Worm (Caenorhabditis elegans) whole organism, L4 larva: ENCODE results near the gene seu-1.

ENCODE experiments used
- D1046.2 ChIP-seq: fragments of 200-800 bp; sonication (Bioruptor generic); IDR thresholded peaks from 2 replicates; pipeline ENCODE4 v1.3.6; 2022; ENCODE audit warnings: missing genetic modification characterization, missing compliant biosample characterization
- F26F4.8 ChIP-seq: fragments of 200-800 bp; sonication (Bioruptor generic); conservative IDR thresholded peaks from 2 replicates; pipeline ENCODE4 v1.3.6; 2022; ENCODE audit warnings: missing genetic modification characterization, missing compliant biosample characterization
- F49E8.2 ChIP-seq: sonication (generic microtip); optimal IDR thresholded peaks from 2 replicates; lab custom pipeline; 2016; ENCODE audit warnings: missing compliant biosample characterization, mild to moderate bottlenecking, missing genetic modification characterization, borderline replicate concordance
- R02D3.7 ChIP-seq: fragments of 150-350 bp; sonication (generic microtip); optimal IDR thresholded peaks from 3 replicates; lab custom pipeline; 2014; ENCODE audit warnings: missing biosample characterization, missing genetic modification characterization
- Y105C5A.15 ChIP-seq: fragments of 200-800 bp; sonication (Bioruptor generic); IDR thresholded peaks from 2 replicates; pipeline ENCODE4 v1.3.6; 2022; ENCODE audit warnings: missing genetic modification characterization, missing compliant biosample characterization
- aly-2 ChIP-seq: sonication (generic microtip); optimal IDR thresholded peaks from 2 replicates; lab custom pipeline; 2018; ENCODE audit warnings: missing biosample characterization, missing genetic modification characterization
- attf-4 ChIP-seq: sonication (generic microtip); optimal IDR thresholded peaks from 3 replicates; lab custom pipeline; 2017; ENCODE audit warnings: missing biosample characterization, missing genetic modification characterization
- ceh-28 ChIP-seq: fragments of 150-350 bp; optimal IDR thresholded peaks from 2 replicates; lab custom pipeline; 2014; ENCODE audit warnings: missing biosample characterization, missing genetic modification reagents, missing genetic modification characterization
- ceh-44 ChIP-seq: fragments of 200-800 bp; sonication (Bioruptor generic); IDR thresholded peaks from 2 replicates; pipeline ENCODE4 v1.3.6; 2022; ENCODE audit warnings: missing genetic modification reagents, missing genetic modification characterization, missing compliant biosample characterization
- daf-19 ChIP-seq: fragments of 200-800 bp; sonication (Bioruptor generic); conservative IDR thresholded peaks from 2 replicates; pipeline ENCODE4 v1.3.6; 2022; ENCODE audit warnings: missing genetic modification characterization, missing compliant biosample characterization
- dve-1 ChIP-seq: sonication (generic microtip); optimal IDR thresholded peaks from 2 replicates; lab custom pipeline; 2017; ENCODE audit warnings: antibody characterized with exemption, mild to moderate bottlenecking, missing genetic modification characterization, missing compliant biosample characterization; ENCODE audit not compliant: insufficient read depth
- egl-27 ChIP-seq: sonication (generic microtip); optimal IDR thresholded peaks from 3 replicates; lab custom pipeline; 2017; ENCODE audit warnings: missing biosample characterization, missing genetic modification reagents, missing genetic modification characterization
- egl-43 ChIP-seq: fragments of 200-800 bp; sonication (Bioruptor generic); IDR thresholded peaks from 2 replicates; pipeline ENCODE4 v1.3.6; 2022; ENCODE audit warnings: missing genetic modification reagents, missing genetic modification characterization, missing compliant biosample characterization
- gei-8 ChIP-seq: fragments of 200-800 bp; sonication (Bioruptor generic); optimal IDR thresholded peaks from 2 replicates; lab custom pipeline; 2018; ENCODE audit warnings: mild to moderate bottlenecking, missing genetic modification characterization, missing compliant biosample characterization
- hlh-30 ChIP-seq: sonication (generic microtip); optimal IDR thresholded peaks from 2 replicates; lab custom pipeline; 2017; ENCODE audit warnings: antibody characterized with exemption, mild to moderate bottlenecking, missing genetic modification characterization, missing compliant biosample characterization; ENCODE audit not compliant: insufficient read depth
- lin-29 ChIP-seq: fragments of 200-800 bp; sonication (Bioruptor generic); IDR thresholded peaks from 2 replicates; pipeline ENCODE4 v1.3.6; 2022; ENCODE audit warnings: missing genetic modification reagents, missing genetic modification characterization, missing compliant biosample characterization
- lsy-2 ChIP-seq, 2 experiments: fragments of 150-350 bp in 1 of 2; sonication (generic microtip) in 1 of 2; optimal IDR thresholded peaks; 2 replicates each; lab custom pipeline; 2014 to 2017; ENCODE audit warnings: missing biosample characterization in 2 of 2, missing genetic modification characterization in 2 of 2
- mes-2 ChIP-seq: sonication (generic microtip); optimal IDR thresholded peaks from 2 replicates; lab custom pipeline; 2016; ENCODE audit warnings: missing genotype, mild to moderate bottlenecking, missing genetic modification characterization, missing compliant biosample characterization; ENCODE audit not compliant: poor library complexity, severe bottlenecking
- mxl-3 ChIP-seq: fragments of 200-800 bp; sonication (Bioruptor generic); optimal IDR thresholded peaks from 2 replicates; lab custom pipeline; 2018; ENCODE audit warnings: mild to moderate bottlenecking, missing genetic modification characterization, missing compliant biosample characterization
- nhr-111 ChIP-seq: fragments of 200-800 bp; sonication (Bioruptor generic); optimal IDR thresholded peaks from 2 replicates; lab custom pipeline; 2018; ENCODE audit warnings: mild to moderate bottlenecking, missing genetic modification characterization, missing compliant biosample characterization
- nhr-25 ChIP-seq: sonication (generic microtip); optimal IDR thresholded peaks from 2 replicates; lab custom pipeline; 2017; ENCODE audit warnings: missing genetic modification characterization, mild to moderate bottlenecking, missing compliant biosample characterization, antibody characterized with exemption, moderate library complexity, borderline replicate concordance; ENCODE audit not compliant: insufficient read depth
- nhr-42 ChIP-seq: fragments of 200-800 bp; sonication (Bioruptor generic); IDR thresholded peaks from 2 replicates; pipeline ENCODE4 v1.3.6; 2022; ENCODE audit warnings: missing genetic modification characterization, missing compliant biosample characterization
- nhr-48 ChIP-seq: sonication (generic microtip); optimal IDR thresholded peaks from 2 replicates; lab custom pipeline; 2016; ENCODE audit warnings: mild to moderate bottlenecking, missing genetic modification characterization, missing compliant biosample characterization
- nhr-6 ChIP-seq: fragments of 150-350 bp; optimal IDR thresholded peaks from 2 replicates; lab custom pipeline; 2014; ENCODE audit warnings: missing biosample characterization, missing genetic modification characterization
- nhr-76 ChIP-seq: fragments of 150-350 bp; optimal IDR thresholded peaks from 2 replicates; lab custom pipeline; 2014; ENCODE audit warnings: missing biosample characterization, missing genetic modification characterization
- pha-4 ChIP-seq, 2 experiments: fragments of 150-350 bp in 1 of 2; fragments of 200-800 bp in 1 of 2; sonication (Bioruptor generic) in 1 of 2; IDR thresholded peaks in 1 of 2; optimal IDR thresholded peaks in 1 of 2; 2 replicates each; pipeline versions ENCODE4 v1.3.6 to Lab custom; 2014 to 2022; ENCODE audit warnings: missing genetic modification characterization in 2 of 2, missing genetic modification reagents in 2 of 2, missing biosample characterization in 1 of 2, missing compliant biosample characterization in 1 of 2
- pqm-1 ChIP-seq: sonication (generic microtip); optimal IDR thresholded peaks from 2 replicates; lab custom pipeline; 2017; ENCODE audit warnings: missing biosample characterization, missing genetic modification characterization
- rbr-2 ChIP-seq: sonication (generic microtip); optimal IDR thresholded peaks from 2 replicates; lab custom pipeline; 2016; ENCODE audit warnings: missing genotype, missing genetic modification characterization, missing compliant biosample characterization
- sdz-12 ChIP-seq: fragments of 200-800 bp; sonication (Bioruptor generic); optimal IDR thresholded peaks from 2 replicates; lab custom pipeline; 2018; ENCODE audit warnings: mild to moderate bottlenecking, missing genetic modification characterization, missing compliant biosample characterization
- skn-1 ChIP-seq: fragments of 150-350 bp; optimal IDR thresholded peaks from 2 replicates; lab custom pipeline; 2014; ENCODE audit warnings: missing biosample characterization, missing genetic modification characterization
- snpc-1.2 ChIP-seq: fragments of 200-800 bp; sonication (Bioruptor generic); IDR thresholded peaks from 2 replicates; pipeline ENCODE4 v1.3.6; 2022; ENCODE audit warnings: missing genetic modification reagents, missing genetic modification characterization, missing compliant biosample characterization
- unc-130 ChIP-seq: sonication (generic microtip); optimal IDR thresholded peaks from 2 replicates; lab custom pipeline; 2016; ENCODE audit warnings: missing genetic modification reagents, missing genetic modification characterization, missing compliant biosample characterization
- unc-62 ChIP-seq, 3 experiments: fragments of 150-350 bp in 1 of 3; sonication (generic microtip); optimal IDR thresholded peaks in 2 of 3; peaks in 1 of 3; 1 replicate in 1 of 3; 2 replicates in 2 of 3; lab custom pipeline; 2014 to 2017; ENCODE audit warnings: missing biosample characterization in 3 of 3, missing genetic modification characterization in 3 of 3, missing genetic modification reagents in 3 of 3, missing genotype in 1 of 3
- ztf-7 ChIP-seq: fragments of 150-350 bp; optimal IDR thresholded peaks from 2 replicates; lab custom pipeline; 2014; ENCODE audit warnings: missing biosample characterization, missing genetic modification characterization

The seu-1 gene

DNA sequence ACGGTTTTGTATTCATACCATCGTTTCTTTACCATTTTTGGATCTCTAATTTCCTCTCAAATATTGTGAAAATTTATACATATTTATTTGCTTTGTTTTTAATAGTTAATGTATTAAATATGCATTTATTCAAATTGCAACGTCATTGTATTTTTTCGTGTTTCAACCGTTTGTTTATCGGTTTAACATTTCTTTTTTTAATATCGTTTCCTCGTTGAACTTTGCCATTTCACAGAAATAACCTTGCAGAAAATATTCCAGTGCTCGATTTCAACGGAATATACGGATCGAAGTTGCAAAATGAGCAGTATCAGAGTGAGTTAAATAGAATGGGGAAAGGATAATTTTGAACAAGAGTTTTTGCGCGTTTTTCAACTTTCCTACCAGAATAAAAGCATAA, at the start of gene seu-1:
TSS of gene seu-1 (plus strand) at position 301 of the 400 bp plus-strand sequence.
- TF ChIP-seq egl-27 (tag; lab: Kevin White, UChicago) (no peak), Y105C5A.15 (GFP tag; lab: Robert Waterston, UW) (no peak), mes-2 (tag; lab: Kevin White, UChicago) (no peak), snpc-1.2 (GFP tag; lab: Robert Waterston, UW) (0 out of 2 replicates have a peak, but pooled peaks have one; percentile 7), unc-62 (GFP tag; optimal IDR thresholded peaks at IDR 0.05 in 1 of 2; lab: Kevin White, UChicago) (no peak), unc-62 (tag; optimal IDR thresholded peaks at IDR 0.05; lab: Kevin White, UChicago) (no peak), ceh-44 (GFP tag; lab: Robert Waterston, UW) (no peak), unc-130 (GFP tag; lab: Kevin White, UChicago) (no peak), nhr-48 (tag; lab: Kevin White, UChicago) (no peak)
- TF ChIP-seq, all 104 proteins: peak for 1

DNA sequence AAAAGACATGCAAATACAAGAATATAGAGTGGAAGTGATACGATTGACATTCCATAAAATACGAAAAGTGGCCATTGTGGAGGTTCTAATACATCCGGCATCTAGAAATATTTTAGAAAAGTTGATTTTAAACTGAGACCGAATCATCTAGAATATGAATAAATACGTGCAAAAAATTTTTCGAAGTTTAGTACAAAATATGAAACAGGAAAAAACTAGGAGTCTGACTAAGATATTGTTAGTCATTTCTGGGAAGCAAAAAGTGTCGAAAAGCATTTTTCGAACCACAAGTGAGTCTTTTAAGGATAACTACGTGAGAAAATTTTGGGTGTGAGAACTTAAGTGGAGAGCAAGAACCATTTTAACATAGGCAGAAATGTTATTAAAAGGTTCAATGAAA, 47.3 kb upstream of the seu-1 start, which contains the start of gene srv-32:
TSS of gene srv-32 (minus strand) at position 101 of the 400 bp plus-strand sequence.
- TF ChIP-seq skn-1 (tag; lab: Kevin White, UChicago) (no peak), lsy-2 (tag; optimal IDR thresholded peaks at IDR 0.05; lab: Kevin White, UChicago) (no peak), ztf-7 (tag; lab: Kevin White, UChicago) (no peak), hlh-30 (no peak)

DNA sequence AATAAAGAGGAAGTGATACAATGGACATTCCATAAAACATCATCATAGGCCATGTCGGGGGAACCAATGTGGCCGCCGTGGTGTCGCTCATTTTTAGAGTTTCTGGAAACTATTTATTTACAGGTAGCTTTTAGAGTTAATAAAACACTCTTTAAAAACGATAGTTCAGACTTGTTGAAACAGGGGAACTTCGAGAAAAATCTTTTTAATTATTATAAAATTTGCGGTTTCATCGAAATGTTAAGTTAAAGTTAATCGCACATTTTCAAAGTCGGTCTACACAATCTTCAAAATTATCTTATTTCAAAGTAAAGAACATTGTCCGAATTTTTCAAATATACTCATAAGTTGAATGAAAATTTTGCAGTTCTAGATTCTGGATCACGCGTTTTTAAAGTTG, 45.2 kb upstream of the seu-1 start, which contains the start of gene ops-1:
TSS of gene ops-1 (minus strand) at position 101 of the 400 bp plus-strand sequence.
- no peak for TF ChIP-seq gei-8

DNA sequence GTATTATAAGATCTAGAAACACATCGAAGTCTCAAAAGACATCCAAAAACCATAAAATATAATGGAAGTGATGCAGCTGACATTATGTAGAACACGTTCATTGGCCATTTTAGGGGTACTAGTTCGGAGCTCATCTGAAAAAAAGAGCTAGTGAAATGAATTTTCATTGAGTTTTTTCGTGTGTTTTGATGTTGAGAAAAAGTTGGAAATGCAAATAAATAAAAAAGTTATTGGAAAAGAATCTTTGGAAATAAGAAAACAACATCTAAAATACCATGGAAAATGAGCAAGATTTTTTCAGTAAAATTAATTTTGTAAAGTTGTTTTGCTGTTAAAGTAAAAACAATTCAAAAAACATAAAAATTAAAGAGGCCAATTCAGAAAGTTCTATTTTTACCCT, 38.7 kb upstream of the seu-1 start, which contains the start of gene srv-24:
TSS of gene srv-24 (minus strand) at position 101 of the 400 bp plus-strand sequence.
- TF ChIP-seq pqm-1 (no peak), sdz-12 (GFP tag; lab: Kevin White, UChicago) (no peak)

DNA sequence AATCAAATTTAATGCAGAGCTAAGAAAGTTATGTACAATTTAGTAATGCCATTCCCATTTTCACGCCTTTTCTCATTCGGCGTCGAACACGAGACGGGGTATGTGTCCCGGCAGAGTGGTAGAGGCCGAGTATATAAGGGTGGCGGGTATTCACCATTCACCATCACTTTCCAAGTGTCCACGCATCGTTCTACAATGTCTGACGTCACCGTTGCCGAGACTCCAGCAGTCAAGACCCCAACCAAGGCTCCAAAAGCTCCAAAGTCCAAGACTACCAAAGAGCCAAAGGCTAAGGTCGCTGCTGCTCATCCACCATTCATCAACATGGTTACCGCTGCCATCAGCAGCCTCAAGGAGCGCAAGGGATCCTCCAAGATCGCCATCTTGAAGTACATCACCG, 35.4 kb upstream of the seu-1 start, which contains the start of gene hil-2:
TSS of gene hil-2 (plus strand) at position 160 of the 400 bp plus-strand sequence.
- no peak for TF ChIP-seq pha-4 (GFP tag; IDR thresholded peaks at IDR 0.05; lab: Robert Waterston, UW)
- TF ChIP-seq pha-4 (tag; optimal IDR thresholded peaks at IDR 0.05; lab: Kevin White, UChicago), result no peak
- peak; percentile 4 for TF ChIP-seq dve-1 (tag; lab: Kevin White, UChicago)
- TF ChIP-seq nhr-111, result no peak
- TF ChIP-seq unc-62 (GFP tag; optimal IDR thresholded peaks at IDR 0.05 in 1 of 2; lab: Kevin White, UChicago), result peak in 1 of 2 experiments; percentile 66
- TF ChIP-seq unc-62 (tag; optimal IDR thresholded peaks at IDR 0.05; lab: Kevin White, UChicago), result no peak
- TF ChIP-seq snpc-1.2 (GFP tag; lab: Robert Waterston, UW), result 0 out of 2 replicates have a peak, but pooled peaks have one; percentile 27

DNA sequence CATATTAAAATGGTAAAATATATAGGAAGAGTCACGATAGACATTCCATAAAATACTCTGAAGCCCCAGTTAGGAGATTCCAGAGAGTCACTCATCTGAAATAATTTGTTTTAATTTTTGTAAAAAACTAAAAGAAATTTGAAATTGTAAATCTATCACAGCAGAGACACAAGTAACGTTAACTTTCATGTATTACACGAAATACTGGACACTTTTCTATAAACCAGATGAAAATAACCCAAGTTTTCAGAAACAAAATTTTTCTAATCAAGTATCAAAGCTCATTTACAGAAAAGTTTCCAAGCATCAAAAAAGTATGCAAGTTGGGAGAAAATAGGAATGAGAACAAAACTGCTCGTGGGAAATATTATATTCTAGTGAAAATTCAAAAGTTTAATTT, 31.2 kb upstream of the seu-1 start, which contains the start of gene srv-27:
TSS of gene srv-27 (minus strand) at position 101 of the 400 bp plus-strand sequence.
- TF ChIP-seq nhr-25, result no peak
- TF ChIP-seq lin-29, result no peak
- TF ChIP-seq D1046.2, result no peak
- TF ChIP-seq F26F4.8, result no peak
- TF ChIP-seq F49E8.2, result no peak
- TF ChIP-seq lsy-2 (tag; optimal IDR thresholded peaks at IDR 0.05; lab: Kevin White, UChicago), result no peak
- no peak for TF ChIP-seq rbr-2 (tag; lab: Kevin White, UChicago)
- no peak for TF ChIP-seq attf-4 (tag; lab: Kevin White, UChicago)
- TF ChIP-seq nhr-6, result no peak
- TF ChIP-seq mxl-3 (GFP tag; lab: Kevin White, UChicago), result no peak
- TF ChIP-seq egl-43 (GFP tag; lab: Robert Waterston, UW), result no peak
- TF ChIP-seq nhr-76 (tag; lab: Kevin White, UChicago), result no peak
- TF ChIP-seq ceh-28 (tag; lab: Kevin White, UChicago), result no peak
- TF ChIP-seq daf-19 (GFP tag; lab: Robert Waterston, UW), result no peak
- no peak for TF ChIP-seq nhr-42 (GFP tag; lab: Robert Waterston, UW)
- no peak for TF ChIP-seq R02D3.7 (tag; lab: Kevin White, UChicago)
- TF ChIP-seq aly-2 (tag; lab: Kevin White, UChicago), result no peak
